Worm (Caenorhabditis elegans): Measurements from ENCODE around the gene Y41D4A.4.

The Y41D4A.4 gene

DNA sequence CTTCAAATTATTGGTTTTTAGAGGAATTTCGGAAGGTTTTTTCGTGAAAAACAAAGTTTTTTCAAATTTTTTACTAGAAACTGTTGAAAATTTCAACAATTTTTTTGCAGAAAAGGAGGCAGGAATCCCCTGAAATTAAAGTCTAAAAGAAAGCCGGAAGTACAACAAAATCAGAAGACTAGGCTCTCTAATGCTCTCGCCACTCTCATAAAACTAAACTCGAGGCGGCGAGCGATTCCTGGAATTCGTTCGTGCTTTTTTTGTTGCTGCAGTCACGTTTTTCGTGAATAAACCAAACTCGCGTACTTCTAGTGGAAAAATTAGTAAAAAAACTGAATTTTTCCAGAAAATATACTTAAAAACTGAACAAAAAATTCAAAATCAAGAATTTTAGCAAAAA, 6.9 kb upstream of the Y41D4A.4 start:
- TF ChIP-seq sdc-2 (tag; optimal IDR thresholded peaks at IDR 0.05) (no peak), ceh-2 (tag; optimal IDR thresholded peaks at IDR 0.05) (no peak), ceh-48 (tag; optimal IDR thresholded peaks at IDR 0.05) (no peak), madf-2 (tag; optimal IDR thresholded peaks at IDR 0.05) (no peak), hlh-15 (tag; optimal IDR thresholded peaks at IDR 0.05) (no peak), ceh-24 (tag; optimal IDR thresholded peaks at IDR 0.05) (no peak), tbx-2 (tag; optimal IDR thresholded peaks at IDR 0.05) (no peak), ets-4 (tag; optimal IDR thresholded peaks at IDR 0.05) (no peak), hlh-13 (GFP tag; optimal IDR thresholded peaks at IDR 0.05) (no peak), hlh-6 (tag; optimal IDR thresholded peaks at IDR 0.05) (no peak), tbx-7 (tag; optimal IDR thresholded peaks at IDR 0.05) (no peak), npax-4 (tag; optimal IDR thresholded peaks at IDR 0.05) (no peak), ref-2 (tag; optimal IDR thresholded peaks at IDR 0.05) (no peak), ceh-45 (GFP tag; IDR thresholded peaks at IDR 0.05) (no peak), ceh-14 (tag; optimal IDR thresholded peaks at IDR 0.05) (no peak), C08G9.2 (tag; optimal IDR thresholded peaks at IDR 0.05) (no peak)

ce11 chrIV:1739366-1740104, 6.3 kb upstream of the Y41D4A.4 start:
- TF ChIP-seq mec-3 (tag; optimal IDR thresholded peaks at IDR 0.05; ENCODE audit: borderline replicate concordance): no peak

- TF ChIP-seq fax-1 (tag; optimal IDR thresholded peaks at IDR 0.05) (no peak), ceh-48 (tag; optimal IDR thresholded peaks at IDR 0.05) (peak; percentile 80)
Observed at ce11 chrIV:1740105-1741023, 5.4 kb upstream of the Y41D4A.4 start, which contains the start of gene ptpn-22. TSS of gene ptpn-22 (minus strand) at chrIV:1740262.

ce11 chrIV:1751243-1751642, 5.4 kb downstream of the Y41D4A.4 start:
- TF ChIP-seq ttx-3 (tag; optimal IDR thresholded peaks at IDR 0.05) (no peak), gmeb-2 (tag; optimal IDR thresholded peaks at IDR 0.05) (no peak), ceh-48 (tag; optimal IDR thresholded peaks at IDR 0.05) (peak; percentile 61)

DNA sequence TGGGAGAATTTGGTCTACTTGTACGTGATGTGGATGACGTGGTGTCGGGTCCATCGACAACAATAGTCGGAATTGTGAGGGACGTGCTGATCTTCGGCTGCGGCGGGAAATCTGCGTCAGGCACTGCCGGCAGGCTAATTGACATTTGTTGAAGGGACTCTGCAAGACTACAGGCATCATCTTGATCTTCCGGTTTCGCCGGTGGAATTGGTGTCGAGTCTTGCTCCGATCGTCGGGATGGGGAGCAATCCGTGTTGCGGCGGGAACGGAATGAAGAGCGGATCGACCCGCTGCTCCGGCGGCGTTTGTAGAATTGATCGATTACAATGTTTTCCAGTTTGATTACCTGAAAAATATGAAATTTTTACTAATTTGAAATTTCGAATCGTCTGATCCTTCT, 6.7 kb downstream of the Y41D4A.4 start:
- TF ChIP-seq ceh-24 (tag; optimal IDR thresholded peaks at IDR 0.05) (no peak), ceh-22 (tag; optimal IDR thresholded peaks at IDR 0.05) (no peak), pqm-1 (tag; optimal IDR thresholded peaks at IDR 0.05) (no peak), ceh-31 (tag; optimal IDR thresholded peaks at IDR 0.05) (no peak), nhr-232 (tag; optimal IDR thresholded peaks at IDR 0.05) (no peak), ceh-30 (tag; optimal IDR thresholded peaks at IDR 0.05) (no peak), eyg-1 (tag; optimal IDR thresholded peaks at IDR 0.05) (no peak), elt-2 (tag; optimal IDR thresholded peaks at IDR 0.05) (no peak), unc-55 (GFP tag; optimal IDR thresholded peaks at IDR 0.05) (no peak), ceh-6 (GFP tag; optimal IDR thresholded peaks at IDR 0.05) (no peak), rnt-1 (tag; optimal IDR thresholded peaks at IDR 0.05) (no peak), ceh-34 (tag; optimal IDR thresholded peaks at IDR 0.05) (no peak), hlh-8 (tag; optimal IDR thresholded peaks at IDR 0.05) (no peak), dve-1 (tag; optimal IDR thresholded peaks at IDR 0.05) (no peak), unc-3 (GFP tag; conservative IDR thresholded peaks at IDR 0.05) (no peak), unc-3 (tag; optimal IDR thresholded peaks at IDR 0.05) (no peak), nhr-11 (tag; optimal IDR thresholded peaks at IDR 0.05) (no peak), ceh-9 (tag; optimal IDR thresholded peaks at IDR 0.05) (no peak), ceh-19 (GFP tag; optimal IDR thresholded peaks at IDR 0.05) (no peak), hlh-30 (tag; optimal IDR thresholded peaks at IDR 0.05; ENCODE audit: insufficient read depth) (no peak), gmeb-2 (tag; optimal IDR thresholded peaks at IDR 0.05) (no peak)

Data from whole organism, late embryonic.